Fruit fly (Drosophila melanogaster): ENCODE data around the gene CG6271.

CG6271 gene

DNA sequence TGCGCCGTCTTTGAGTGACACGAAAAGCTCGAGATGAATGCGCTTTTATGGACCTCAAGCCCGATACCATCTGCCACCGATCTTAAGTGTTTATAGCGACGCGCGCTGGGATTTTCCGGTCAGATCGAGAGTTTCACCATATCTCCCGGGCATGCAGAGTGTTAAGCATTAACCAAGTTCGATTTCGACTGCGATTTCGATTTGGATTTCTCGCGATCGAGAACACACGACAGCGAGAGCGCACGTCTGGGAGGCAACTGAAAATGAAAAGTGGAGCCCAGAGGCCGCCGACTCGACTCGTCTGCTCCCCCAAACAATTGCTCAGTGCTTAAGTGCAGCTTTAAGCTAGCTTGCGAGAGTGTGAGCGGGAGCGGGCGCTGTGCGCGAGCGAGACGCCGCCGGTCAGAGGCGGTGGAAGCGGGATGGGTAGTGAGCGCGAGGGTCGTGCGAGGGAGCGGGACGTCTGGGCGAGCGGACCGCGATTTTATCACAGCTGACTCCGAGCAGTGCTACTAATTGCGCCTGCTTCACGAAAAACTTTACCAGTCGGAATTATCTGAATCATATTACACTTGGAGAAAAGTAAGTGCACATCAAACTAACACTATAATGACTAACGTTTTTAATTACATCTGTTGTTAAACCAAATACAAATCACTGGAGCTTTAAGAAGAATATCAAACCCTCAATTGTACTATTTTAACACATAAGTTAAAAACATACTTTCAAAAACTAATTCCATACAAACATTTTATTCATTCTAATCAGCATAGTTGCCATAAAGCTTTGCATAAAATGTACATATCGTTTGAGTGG lies 44.1 kb upstream of the CG6271 start, which contains the start of gene spz:
spz (minus strand) TSS at position 261 of the 816 bp plus-strand sequence.
- TF ChIP-seq pdm3 (GFP tag; optimal IDR thresholded peaks at IDR 0.05) (peak; percentile 4), Met (GFP tag; optimal IDR thresholded peaks at IDR 0.05) (no peak), Eip78C (GFP tag) (peak; percentile 77), eg (GFP tag; IDR thresholded peaks at IDR 0.05) (peak; percentile 58; the same call in 2 of the 3 replicates), CG11762 (GFP tag; optimal IDR thresholded peaks at IDR 0.05; ENCODE audit: insufficient read depth) (peak; percentile 12), CG6808 (GFP tag; optimal IDR thresholded peaks at IDR 0.05) (no peak), dsx (GFP tag; optimal IDR thresholded peaks at IDR 0.05; ENCODE audit: poor library complexity, severe bottlenecking) (peak; percentile 19), CG8119 (GFP tag; IDR thresholded peaks at IDR 0.05) (peak; percentile 33; the same call in 1 of the 3 replicates), Hr4 (GFP tag; optimal IDR thresholded peaks at IDR 0.05) (peak; percentile 40), CG31627 (GFP tag; optimal IDR thresholded peaks at IDR 0.05) (no peak), Sox15 (GFP tag; optimal IDR thresholded peaks at IDR 0.05) (no peak), fkh (GFP tag; optimal IDR thresholded peaks at IDR 0.05) (no peak), net (GFP tag; optimal IDR thresholded peaks at IDR 0.05) (peak; percentile 13), svp (GFP tag) (peak; percentile 98), Blimp-1 (GFP tag; optimal IDR thresholded peaks at IDR 0.05) (peak; percentile 48), CG3919 (GFP tag; optimal IDR thresholded peaks at IDR 0.05) (peak; percentile 21), fd59A (GFP tag; optimal IDR thresholded peaks at IDR 0.05) (no peak), spab (GFP tag; optimal IDR thresholded peaks at IDR 0.05) (no peak), CG6163 (GFP tag; IDR thresholded peaks at IDR 0.05) (peak; percentile 20; the same call in 1 of the 3 replicates), ss (GFP tag; optimal IDR thresholded peaks at IDR 0.05) (peak in 1 of 2 experiments; percentile 16), CG15336 (GFP tag; IDR thresholded peaks at IDR 0.05) (peak; percentile 47), Sox102F (GFP tag; optimal IDR thresholded peaks at IDR 0.05) (no peak), CG10669 (GFP tag; optimal IDR thresholded peaks at IDR 0.05) (peak; percentile 61), CG7368 (GFP tag; optimal IDR thresholded peaks at IDR 0.05) (no peak), OdsH (GFP tag; optimal IDR thresholded peaks at IDR 0.05) (peak; percentile 22), Lpt (GFP tag; optimal IDR thresholded peaks at IDR 0.05) (peak; percentile 4)

DNA sequence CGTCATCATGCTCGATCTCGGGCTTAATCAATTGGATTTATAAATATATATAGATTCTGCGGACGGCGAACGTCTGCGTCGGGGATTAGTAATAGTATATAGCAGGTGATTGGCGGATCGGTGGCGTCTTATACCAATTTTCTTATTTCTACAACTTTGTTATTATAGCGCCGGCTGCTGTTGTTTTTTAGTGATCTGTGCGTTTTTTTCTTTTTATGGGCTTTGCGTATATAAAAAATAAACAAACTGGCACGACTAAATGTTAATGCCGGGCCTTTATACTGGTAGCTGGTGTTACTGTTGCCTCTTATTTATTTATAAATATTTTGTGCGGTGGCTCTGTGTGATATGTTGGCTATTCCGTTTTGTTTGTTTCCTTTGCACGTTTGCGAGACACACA lies 43.3 kb upstream of the CG6271 start:
- TF ChIP-seq fd85E (GFP tag; optimal IDR thresholded peaks at IDR 0.05) (no peak), CG6854 (GFP tag; optimal IDR thresholded peaks at IDR 0.05) (no peak), CG6792 (GFP tag; optimal IDR thresholded peaks at IDR 0.05) (no peak), Hr4 (GFP tag; optimal IDR thresholded peaks at IDR 0.05) (peak; percentile 3), Ets96B (tag; optimal IDR thresholded peaks at IDR 0.05) (peak; percentile 56), CG8319 (GFP tag; optimal IDR thresholded peaks at IDR 0.05) (no peak), CG10631 (GFP tag; optimal IDR thresholded peaks at IDR 0.05) (no peak), Eip93F (GFP tag; optimal IDR thresholded peaks at IDR 0.05) (no peak), Ets21C (GFP tag; optimal IDR thresholded peaks at IDR 0.05) (no peak), eg (GFP tag; IDR thresholded peaks at IDR 0.05) (peak; percentile 59; the same call in 2 of the 3 replicates), CG6808 (GFP tag; optimal IDR thresholded peaks at IDR 0.05) (peak; percentile 63), Hr38 (GFP tag; optimal IDR thresholded peaks at IDR 0.05) (no peak), CG6276 (GFP tag; optimal IDR thresholded peaks at IDR 0.05) (peak; percentile 37), cyc (GFP tag; optimal IDR thresholded peaks at IDR 0.05) (no peak), pdm3 (GFP tag; optimal IDR thresholded peaks at IDR 0.05) (no peak), svp (GFP tag) (no peak), CG4318 (GFP tag; optimal IDR thresholded peaks at IDR 0.05) (no peak), Gug (GFP tag; IDR thresholded peaks at IDR 0.05) (no peak), spab (GFP tag; optimal IDR thresholded peaks at IDR 0.05) (peak; percentile 56), achi (GFP tag; optimal IDR thresholded peaks at IDR 0.05) (no peak), Sox15 (GFP tag; optimal IDR thresholded peaks at IDR 0.05) (no peak), Sox14 (GFP tag; optimal IDR thresholded peaks at IDR 0.05) (no peak), salr (GFP tag; optimal IDR thresholded peaks at IDR 0.05) (no peak), CG7368 (GFP tag; optimal IDR thresholded peaks at IDR 0.05) (no peak), vri (GFP tag; optimal IDR thresholded peaks at IDR 0.05) (no peak), Hr39 (GFP tag; optimal IDR thresholded peaks at IDR 0.05) (no peak), CG3032 (tag; optimal IDR thresholded peaks at IDR 0.05) (no peak), Eip75B (GFP tag; optimal IDR thresholded peaks at IDR 0.05) (no peak), OdsH (GFP tag; optimal IDR thresholded peaks at IDR 0.05) (no peak), esn (GFP tag; optimal IDR thresholded peaks at IDR 0.05) (no peak), Eip78C (GFP tag) (peak; percentile 61), acj6 (GFP tag; optimal IDR thresholded peaks at IDR 0.05) (no peak), CG31627 (GFP tag; optimal IDR thresholded peaks at IDR 0.05) (no peak)

All from whole organism, prepupa.